Fruit fly (Drosophila melanogaster) whole organism, embryonic: ENCODE results near the gene CG32202.

Experiments used
- B-H2 ChIP-seq: fragments of 200-800 bp; sonication (Bioruptor generic); optimal IDR thresholded peaks from 2 replicates; lab custom pipeline; 2018; ENCODE audit warnings: missing biosample characterization, mild to moderate bottlenecking, missing genetic modification characterization
- CG10209 ChIP-seq: fragments of 200-800 bp; sonication (Bioruptor generic); optimal IDR thresholded peaks from 3 replicates; lab custom pipeline; 2017; ENCODE audit warnings: missing biosample characterization, mild to moderate bottlenecking, missing genetic modification characterization, missing genetic modification reagents
- CG10654 ChIP-seq: fragments of 200-800 bp; sonication (Bioruptor generic); optimal IDR thresholded peaks from 2 replicates; lab custom pipeline; 2016; ENCODE audit warnings: missing biosample characterization, missing genetic modification characterization
- CG10959 ChIP-seq: fragments of 200-800 bp; sonication (Bioruptor generic); IDR thresholded peaks from 2 replicates; pipeline ENCODE4 v1.3.6; 2022; ENCODE audit warnings: missing biosample characterization, missing genetic modification characterization
- CG11504 ChIP-seq: fragments of 200-800 bp; sonication (Bioruptor generic); optimal IDR thresholded peaks from 3 replicates; lab custom pipeline; 2019; ENCODE audit warnings: missing biosample characterization, mild to moderate bottlenecking, missing genetic modification characterization, moderate library complexity
- CG11723 ChIP-seq: fragments of 200-800 bp; sonication (Bioruptor generic); optimal IDR thresholded peaks from 2 replicates; lab custom pipeline; 2017; ENCODE audit warnings: missing biosample characterization, mild to moderate bottlenecking, missing genetic modification characterization
- CG12391 ChIP-seq: fragments of 200-800 bp; sonication (Bioruptor generic); optimal IDR thresholded peaks from 3 replicates; lab custom pipeline; 2018; ENCODE audit warnings: missing biosample characterization, mild to moderate bottlenecking, missing genetic modification characterization, moderate library complexity
- CG15073 ChIP-seq: fragments of 200-800 bp; sonication (Bioruptor generic); optimal IDR thresholded peaks from 2 replicates; lab custom pipeline; 2016; ENCODE audit warnings: missing biosample characterization, missing genetic modification characterization
- CG16815 ChIP-seq: fragments of 200-800 bp; sonication (Bioruptor generic); optimal IDR thresholded peaks from 3 replicates; lab custom pipeline; 2017; ENCODE audit warnings: missing biosample characterization, mild to moderate bottlenecking, missing genetic modification characterization
- CG17359 ChIP-seq: fragments of 200-800 bp; sonication (Bioruptor generic); optimal IDR thresholded peaks from 3 replicates; lab custom pipeline; 2018; ENCODE audit warnings: missing biosample characterization, mild to moderate bottlenecking, missing genetic modification characterization, moderate library complexity
- CG17361 ChIP-seq: fragments of 200-800 bp; sonication (Bioruptor generic); IDR thresholded peaks from 3 replicates; pipeline ENCODE4 v1.3.6; 2022; ENCODE audit warnings: missing biosample characterization, missing genetic modification characterization
- CG18764 ChIP-seq: fragments of 200-800 bp; sonication (Bioruptor generic); optimal IDR thresholded peaks from 3 replicates; lab custom pipeline; 2016; ENCODE audit warnings: missing biosample characterization, missing genetic modification characterization
- CG2120 ChIP-seq: fragments of 200-800 bp; sonication (Bioruptor generic); optimal IDR thresholded peaks from 3 replicates; lab custom pipeline; 2016; ENCODE audit warnings: missing biosample characterization, missing genetic modification characterization
- CG30020 ChIP-seq: fragments of 200-800 bp; optimal IDR thresholded peaks from 2 replicates; lab custom pipeline; 2019; ENCODE audit warnings: missing biosample characterization, mild to moderate bottlenecking, missing genetic modification characterization, moderate library complexity
- CG3995 ChIP-seq: fragments of 200-800 bp; sonication (Bioruptor generic); optimal IDR thresholded peaks from 3 replicates; lab custom pipeline; 2016; ENCODE audit warnings: missing biosample characterization, missing genetic modification characterization
- CG4328 ChIP-seq: fragments of 200-800 bp; sonication (Bioruptor generic); optimal IDR thresholded peaks from 3 replicates; lab custom pipeline; 2017; ENCODE audit warnings: missing biosample characterization, missing genetic modification reagents, missing genetic modification characterization
- CG4730 ChIP-seq: fragments of 200-800 bp; sonication (Bioruptor generic); IDR thresholded peaks from 2 replicates; pipeline ENCODE4 v1.3.6; 2022; ENCODE audit warnings: missing biosample characterization, missing genetic modification characterization
- CG6683 ChIP-seq: fragments of 200-800 bp; sonication (Bioruptor generic); optimal IDR thresholded peaks from 2 replicates; lab custom pipeline; 2017; ENCODE audit warnings: missing biosample characterization, mild to moderate bottlenecking, missing genetic modification characterization, missing genetic modification reagents
- CG8388 ChIP-seq: fragments of 200-800 bp; sonication (Bioruptor generic); optimal IDR thresholded peaks from 2 replicates; lab custom pipeline; 2019; ENCODE audit warnings: missing biosample characterization, mild to moderate bottlenecking, missing genetic modification characterization, moderate library complexity
- CG9727 ChIP-seq: fragments of 200-800 bp; sonication (Bioruptor generic); optimal IDR thresholded peaks from 3 replicates; lab custom pipeline; 2017; ENCODE audit warnings: missing biosample characterization, mild to moderate bottlenecking, missing genetic modification characterization
- CTCF ChIP-seq: fragments of 200-800 bp; sonication (Bioruptor generic); optimal IDR thresholded peaks from 2 replicates; lab custom pipeline; 2017; ENCODE audit warnings: missing biosample characterization, mild to moderate bottlenecking, missing genetic modification characterization, moderate library complexity
- Chrac-16 ChIP-seq: fragments of 200-800 bp; sonication (Bioruptor generic); optimal IDR thresholded peaks from 3 replicates; lab custom pipeline; 2016; ENCODE audit warnings: missing biosample characterization, missing genetic modification characterization
- D19B ChIP-seq: fragments of 200-800 bp; sonication (Bioruptor generic); optimal IDR thresholded peaks from 2 replicates; lab custom pipeline; 2017; ENCODE audit warnings: missing biosample characterization, mild to moderate bottlenecking, missing genetic modification characterization
- Dek ChIP-seq: fragments of 200-800 bp; sonication (Bioruptor generic); optimal IDR thresholded peaks from 3 replicates; lab custom pipeline; 2019; ENCODE audit warnings: missing biosample characterization, mild to moderate bottlenecking, missing genetic modification characterization, moderate library complexity
- Doc3 ChIP-seq: fragments of 200-800 bp; sonication (Bioruptor generic); IDR thresholded peaks from 3 replicates; pipeline ENCODE4 v1.3.6; 2022; ENCODE audit warnings: missing biosample characterization, missing genetic modification characterization; ENCODE audit not compliant: partially characterized antibody
- E2f1 ChIP-seq: fragments of 200-800 bp; sonication (Bioruptor generic); IDR thresholded peaks from 2 replicates; pipeline ENCODE4 v1.3.6; 2022; ENCODE audit warnings: missing biosample characterization, missing genetic modification characterization
- Eip74EF ChIP-seq, 2 experiments: fragments of 200-800 bp in 1 of 2; fragments of >200 bp in 1 of 2; sonication (Bioruptor generic) in 1 of 2; optimal IDR thresholded peaks; 2 replicates each; lab custom pipeline; 2017 to 2019; ENCODE audit warnings: missing biosample characterization in 2 of 2, missing genetic modification characterization in 2 of 2, mild to moderate bottlenecking in 1 of 2, moderate library complexity in 1 of 2
- Gug ChIP-seq: fragments of 200-800 bp; sonication (Bioruptor generic); IDR thresholded peaks from 4 replicates; pipeline ENCODE4 v1.3.6; 2022; ENCODE audit warnings: missing biosample characterization, missing genetic modification characterization
- Hr3 ChIP-seq: fragments of 200-800 bp; sonication (Bioruptor generic); optimal IDR thresholded peaks from 3 replicates; lab custom pipeline; 2016; ENCODE audit warnings: missing biosample characterization, missing genetic modification characterization
- Hr51 ChIP-seq, 2 experiments: fragments of 200-800 bp; sonication (Bioruptor generic); optimal IDR thresholded peaks; 2 replicates in 1 of 2; 3 replicates in 1 of 2; lab custom pipeline; 2016 to 2018; ENCODE audit warnings: missing biosample characterization in 2 of 2, missing genetic modification characterization in 2 of 2, mild to moderate bottlenecking in 1 of 2, moderate library complexity in 1 of 2
- Meics ChIP-seq: fragments of 200-800 bp; sonication (Bioruptor generic); optimal IDR thresholded peaks from 2 replicates; lab custom pipeline; 2017; ENCODE audit warnings: missing biosample characterization, mild to moderate bottlenecking, missing genetic modification characterization
- NFAT ChIP-seq: fragments of 200-800 bp; sonication (Bioruptor generic); IDR thresholded peaks from 2 replicates; pipeline ENCODE4 v1.3.6; 2022; ENCODE audit warnings: missing biosample characterization, missing genetic modification characterization
- Oli ChIP-seq: fragments of 200-800 bp; sonication (Bioruptor generic); optimal IDR thresholded peaks from 2 replicates; lab custom pipeline; 2018; ENCODE audit warnings: missing biosample characterization, mild to moderate bottlenecking, missing genetic modification characterization, moderate library complexity
- Optix ChIP-seq: fragments of 200-800 bp; sonication (Bioruptor generic); IDR thresholded peaks from 3 replicates; pipeline ENCODE4 v1.3.6; 2022; ENCODE audit warnings: missing biosample characterization, missing genetic modification characterization
- Sox102F ChIP-seq: fragments of 200-800 bp; sonication (Bioruptor generic); optimal IDR thresholded peaks from 2 replicates; lab custom pipeline; 2018; ENCODE audit warnings: missing biosample characterization, mild to moderate bottlenecking, missing genetic modification characterization, moderate library complexity
- Ssrp ChIP-seq: fragments of 200-800 bp; sonication (Bioruptor generic); optimal IDR thresholded peaks from 2 replicates; lab custom pipeline; 2018; ENCODE audit warnings: missing biosample characterization, mild to moderate bottlenecking, missing genetic modification characterization, moderate library complexity
- Vsx1 ChIP-seq: fragments of 200-800 bp; sonication (Bioruptor generic); optimal IDR thresholded peaks from 2 replicates; lab custom pipeline; 2017; ENCODE audit warnings: missing biosample characterization, mild to moderate bottlenecking, missing genetic modification characterization, missing genetic modification reagents
- amos ChIP-seq: fragments of 200-800 bp; sonication (Bioruptor generic); IDR thresholded peaks from 2 replicates; pipeline ENCODE4 v1.3.6; 2022; ENCODE audit warnings: missing biosample characterization, missing genetic modification characterization; ENCODE audit not compliant: partially characterized antibody
- cato ChIP-seq: fragments of 200-800 bp; sonication (Bioruptor generic); optimal IDR thresholded peaks from 2 replicates; lab custom pipeline; 2016; ENCODE audit warnings: missing biosample characterization, missing genetic modification characterization, borderline replicate concordance
- dimm ChIP-seq: fragments of 200-800 bp; sonication (Bioruptor generic); IDR thresholded peaks from 2 replicates; pipeline ENCODE4 v1.3.6; 2022; ENCODE audit warnings: missing biosample characterization, missing genetic modification characterization
- fd3F ChIP-seq: fragments of 200-800 bp; sonication (Bioruptor generic); optimal IDR thresholded peaks from 2 replicates; lab custom pipeline; 2018; ENCODE audit warnings: missing biosample characterization, mild to moderate bottlenecking, missing genetic modification characterization, moderate library complexity
- insv ChIP-seq, 2 experiments: fragments of 200-800 bp; sonication (Bioruptor generic); optimal IDR thresholded peaks; 3 replicates each; lab custom pipeline; 2016 to 2018; ENCODE audit warnings: missing biosample characterization in 2 of 2, missing genetic modification characterization in 2 of 2
- mam ChIP-seq: fragments of 200-800 bp; sonication (Bioruptor generic); optimal IDR thresholded peaks from 3 replicates; lab custom pipeline; 2016; ENCODE audit warnings: missing biosample characterization, missing genetic modification characterization
- run ChIP-seq: fragments of 200-800 bp; sonication (Bioruptor generic); optimal IDR thresholded peaks from 3 replicates; lab custom pipeline; 2018; ENCODE audit warnings: missing biosample characterization, mild to moderate bottlenecking, missing genetic modification characterization
- salm ChIP-seq: fragments of 200-800 bp; sonication (Bioruptor generic); optimal IDR thresholded peaks from 2 replicates; lab custom pipeline; 2018; ENCODE audit warnings: missing biosample characterization, mild to moderate bottlenecking, missing genetic modification characterization
- tgo ChIP-seq: fragments of 200-800 bp; sonication (Bioruptor generic); IDR thresholded peaks from 3 replicates; pipeline ENCODE4 v1.3.6; 2022; ENCODE audit warnings: missing biosample characterization, missing genetic modification characterization
- trh ChIP-seq: fragments of 200-800 bp; sonication (Bioruptor generic); optimal IDR thresholded peaks from 2 replicates; lab custom pipeline; 2016; ENCODE audit warnings: missing biosample characterization, missing genetic modification characterization
- wor ChIP-seq: fragments of 200-800 bp; sonication (Bioruptor generic); IDR thresholded peaks from 2 replicates; pipeline ENCODE4 v1.3.6; 2022; ENCODE audit warnings: missing biosample characterization, missing genetic modification characterization

CG32202 gene

DNA sequence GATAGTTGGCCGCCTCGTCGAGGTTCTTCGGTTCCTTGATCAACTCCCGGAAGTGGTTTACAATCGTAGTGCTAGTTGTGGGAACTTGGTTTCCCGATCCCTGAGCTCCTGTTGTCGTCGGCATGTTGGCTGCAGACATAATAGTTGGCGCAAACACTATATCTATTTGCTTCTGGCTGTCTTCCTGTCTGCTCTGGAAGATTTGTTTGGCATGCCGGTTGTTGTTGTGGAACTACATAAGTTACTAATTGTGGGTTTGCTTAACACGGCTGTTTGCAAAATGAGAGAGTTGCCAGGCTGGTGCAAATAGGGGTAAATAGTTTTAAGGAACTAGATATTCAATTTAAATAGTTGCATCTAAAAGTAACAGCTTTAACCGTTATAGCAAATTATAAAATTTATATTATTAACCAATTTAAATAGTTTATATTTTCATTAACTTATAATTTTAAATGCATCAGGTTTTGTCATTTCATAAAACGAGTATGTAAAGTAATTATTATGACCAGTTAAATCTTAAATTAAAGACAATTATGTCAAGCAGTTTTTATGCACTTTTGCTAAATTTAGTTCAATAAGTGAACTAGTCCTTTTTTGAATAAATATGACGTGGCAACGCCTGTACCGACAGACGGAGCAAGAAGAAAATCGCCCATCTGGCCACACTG is at the start of gene CG32202, which contains the start of gene Sgf11 (continued):
- TF ChIP-seq CG9727, result peak; percentile 57
- peak; percentile 65 for TF ChIP-seq Ssrp (tag; lab: Kevin White, UChicago)
- TF ChIP-seq run (tag; lab: Kevin White, UChicago), result peak; percentile 18
- TF ChIP-seq CTCF (GFP tag; lab: Kevin White, UChicago), result peak; percentile 3
- TF ChIP-seq Dek (tag; lab: Kevin White, UChicago), result peak; percentile 65
- TF ChIP-seq Eip74EF (GFP tag; optimal IDR thresholded peaks at IDR 0.05; lab: Kevin White, UChicago), result peak in 1 of 2 experiments; percentile 26
- TF ChIP-seq CG18764, result peak; percentile 6
- TF ChIP-seq CG11723 (GFP tag; lab: Kevin White, UChicago), result peak; percentile 23
- no peak for TF ChIP-seq CG6683 (GFP tag; lab: Kevin White, UChicago)
- TF ChIP-seq CG17361, result peak; percentile 80; the same call in 2 of the 3 replicates
- peak; percentile 21 for TF ChIP-seq salm (tag; lab: Kevin White, UChicago)
- peak; percentile 74 for TF ChIP-seq CG10209 (GFP tag; lab: Kevin White, UChicago)
- TF ChIP-seq wor (GFP tag; lab: Robert Waterston, UW), result 0 out of 2 replicates have a peak, but pooled peaks have one; percentile 20
- peak; percentile 63 for TF ChIP-seq CG2120
- TF ChIP-seq CG30020 (tag; lab: Kevin White, UChicago), result peak; percentile 73
- peak; percentile 25 for TF ChIP-seq trh (GFP tag; lab: Kevin White, UChicago)
- peak; percentile 23 for TF ChIP-seq CG10654
- TF ChIP-seq NFAT (GFP tag; lab: Robert Waterston, UW), result 0 out of 2 replicates have a peak, but pooled peaks have one; percentile 10
- peak; percentile 70 for TF ChIP-seq CG3995 (GFP tag; lab: Kevin White, UChicago)
- TF ChIP-seq dimm, result no peak
- peak in 1 of 2 experiments; percentile 7 for TF ChIP-seq insv (GFP tag; optimal IDR thresholded peaks at IDR 0.05; lab: Kevin White, UChicago)
- TF ChIP-seq Hr3 (GFP tag; lab: Kevin White, UChicago), result peak; percentile 76
- peak; percentile 53 for TF ChIP-seq CG17359
- peak; percentile 13 for TF ChIP-seq CG4328
- TF ChIP-seq Oli, result peak; percentile 55
- no peak for TF ChIP-seq Vsx1 (GFP tag; lab: Kevin White, UChicago)
- peak; percentile 53 for TF ChIP-seq fd3F (GFP tag; lab: Kevin White, UChicago)
- TF ChIP-seq CG12391 (tag; lab: Kevin White, UChicago), result peak; percentile 88
- peak; percentile 23 for TF ChIP-seq D19B (GFP tag; lab: Kevin White, UChicago)
- 0 out of 2 replicates have a peak, but pooled peaks have one; percentile 6 for TF ChIP-seq CG4730 (GFP tag; lab: Robert Waterston, UW)
- peak; percentile 59 for TF ChIP-seq B-H2
- peak; percentile 70 for TF ChIP-seq Sox102F (GFP tag; lab: Kevin White, UChicago)
- TF ChIP-seq Doc3, result no peak
- TF ChIP-seq Gug (GFP tag; lab: Robert Waterston, UW), result peak; percentile 7; the same call in 1 of the 4 replicates
- TF ChIP-seq CG11504 (tag; lab: Kevin White, UChicago), result peak; percentile 75
- peak; percentile 35 for TF ChIP-seq mam (GFP tag; lab: Kevin White, UChicago)
- TF ChIP-seq CG10959 (GFP tag; lab: Robert Waterston, UW), result 0 out of 2 replicates have a peak, but pooled peaks have one; percentile 21
- peak; percentile 46 for TF ChIP-seq cato (GFP tag; lab: Kevin White, UChicago)
- TF ChIP-seq Optix (GFP tag; lab: Robert Waterston, UW), result no peak
- peak; percentile 32; the same call in 1 of the 2 replicates for TF ChIP-seq E2f1 (GFP tag; lab: Robert Waterston, UW)
- TF ChIP-seq CG8388 (GFP tag; lab: Kevin White, UChicago), result peak; percentile 71
- TF ChIP-seq CG16815, result peak; percentile 47
- TF ChIP-seq Chrac-16 (GFP tag; lab: Kevin White, UChicago), result peak; percentile 40
- TF ChIP-seq CG15073 (GFP tag; lab: Kevin White, UChicago), result no peak
- TF ChIP-seq tgo (GFP tag; lab: Robert Waterston, UW), result peak; percentile 38; the same call in 1 of the 3 replicates
- peak; percentile 34; the same call in 1 of the 2 replicates for TF ChIP-seq amos
- TF ChIP-seq Meics (GFP tag; lab: Kevin White, UChicago), result peak; percentile 75
- peak in 1 of 2 experiments; percentile 77 for TF ChIP-seq Hr51 (GFP tag; optimal IDR thresholded peaks at IDR 0.05; lab: Kevin White, UChicago)
